Worm (Caenorhabditis elegans) whole organism, L1 larva: ENCODE results near the gene flor-1.

ENCODE experiments used
- fos-1 ChIP-seq: fragments of 150-350 bp; optimal IDR thresholded peaks from 2 replicates; lab custom pipeline; 2014; ENCODE audit warnings: missing biosample characterization, missing genetic modification characterization
- nhr-11 ChIP-seq: fragments of 150-350 bp; optimal IDR thresholded peaks from 2 replicates; lab custom pipeline; 2014; ENCODE audit warnings: missing biosample characterization, missing genetic modification characterization
- nhr-237 ChIP-seq: fragments of 150-350 bp; optimal IDR thresholded peaks from 2 replicates; lab custom pipeline; 2014; ENCODE audit warnings: missing biosample characterization, missing genetic modification characterization
- sptf-1 ChIP-seq: fragments of 150-350 bp; optimal IDR thresholded peaks from 2 replicates; lab custom pipeline; 2014; ENCODE audit warnings: missing biosample characterization, missing genetic modification characterization
- zag-1 ChIP-seq: fragments of 150-350 bp; optimal IDR thresholded peaks from 2 replicates; lab custom pipeline; 2014; ENCODE audit warnings: missing biosample characterization, missing genetic modification characterization

ce11 chrV:15088613-15089012 lies 30.8 kb downstream of the flor-1 start, which contains the start of gene C01G10.18:
- TF ChIP-seq nhr-11 (tag; lab: Kevin White, UChicago) (no peak), zag-1 (tag; lab: Kevin White, UChicago) (no peak), fos-1 (no peak), sptf-1 (tag; lab: Kevin White, UChicago) (no peak), nhr-237 (tag; lab: Kevin White, UChicago) (no peak)
